Worm (Caenorhabditis elegans): Measurements from ENCODE around the gene cla-1.

DNA sequence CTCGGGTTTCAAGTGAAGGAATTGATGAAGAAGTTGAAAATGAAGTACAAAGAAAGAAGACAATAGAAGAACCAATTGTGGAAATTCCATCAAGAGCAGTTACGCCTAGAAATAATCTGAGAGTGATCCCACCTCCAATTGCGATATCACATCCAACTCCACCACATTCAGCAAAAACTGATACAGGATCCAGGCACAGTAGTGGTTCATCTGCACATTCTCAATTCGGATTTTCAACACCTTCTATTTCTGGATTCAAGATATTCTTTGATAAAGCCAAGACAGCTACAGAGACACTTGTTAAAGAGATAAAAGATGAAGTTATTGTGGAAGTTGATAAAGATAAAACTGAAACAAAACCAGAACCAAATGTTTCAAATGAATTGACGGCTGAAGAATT lies 19.4 kb downstream of the cla-1 start:
- TF ChIP-seq tab-1 (GFP tag; IDR thresholded peaks at IDR 0.05) (no peak), ref-1 (GFP tag; conservative IDR thresholded peaks at IDR 0.05) (no peak)

All from whole organism, midembryonic.